Fruit fly (Drosophila melanogaster) whole organism, larva: ENCODE data around the gene CG13054.

Source experiments
- noc ChIP-seq: fragments of 200-800 bp; sonication (Bioruptor generic); optimal IDR thresholded peaks from 3 replicates; lab custom pipeline; 2019; ENCODE audit warnings: missing biosample characterization, mild to moderate bottlenecking, missing genetic modification characterization, moderate library complexity

CG13054 gene

dm6 chr3L:16257118-16257627, at the start of gene CG13054:
TSS of gene CG13054 (minus strand) at chr3L:16257191.
- no peak for TF ChIP-seq noc (tag; lab: Kevin White, UChicago)

DNA sequence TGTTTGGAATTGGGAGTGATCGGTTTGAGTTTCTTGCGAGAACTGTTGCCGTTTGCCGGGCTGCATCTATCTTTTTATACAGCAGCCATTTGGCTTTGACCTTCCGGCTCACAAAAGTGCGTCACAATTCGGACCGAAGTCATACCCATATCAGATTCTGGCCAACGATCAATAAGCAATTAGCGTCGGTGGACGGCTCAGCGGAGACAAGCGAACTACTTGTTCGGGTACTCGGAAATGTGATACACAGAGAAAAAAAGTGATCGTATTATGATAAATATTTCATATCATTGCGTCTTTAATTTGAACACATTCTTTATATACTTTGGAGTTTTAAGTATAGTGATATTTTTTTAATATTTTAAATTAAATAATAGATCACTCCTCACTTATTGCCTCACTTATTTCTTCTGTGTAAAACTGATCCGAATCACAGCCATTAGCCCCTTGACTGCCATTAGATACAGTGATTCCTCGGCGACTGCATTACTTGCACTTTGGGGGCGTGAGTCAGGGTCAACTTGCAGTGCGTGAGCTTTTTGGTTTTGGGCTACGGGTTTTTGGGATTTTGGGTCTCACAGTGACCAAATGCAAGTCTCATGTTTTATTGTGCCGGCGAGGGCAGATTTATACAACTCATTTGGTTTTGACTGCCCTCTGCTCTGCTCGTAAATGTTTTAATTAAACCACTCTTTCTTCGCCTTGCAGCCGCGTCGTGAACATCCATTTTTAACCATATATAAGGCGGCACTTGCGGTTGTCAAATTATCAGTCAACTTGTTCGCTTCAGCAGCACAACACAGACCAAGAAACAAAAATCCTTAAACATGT, 49.0 kb upstream of the CG13054 start, which contains the start of the genes CG13043 and CG13063:
Gene CG13043, minus strand, starts transcription at position 51 of the 831 bp plus-strand sequence.
Gene CG13063, plus strand, starts transcription at position 781 of the 831 bp plus-strand sequence.
- TF ChIP-seq noc (tag; lab: Kevin White, UChicago), result no peak

DNA sequence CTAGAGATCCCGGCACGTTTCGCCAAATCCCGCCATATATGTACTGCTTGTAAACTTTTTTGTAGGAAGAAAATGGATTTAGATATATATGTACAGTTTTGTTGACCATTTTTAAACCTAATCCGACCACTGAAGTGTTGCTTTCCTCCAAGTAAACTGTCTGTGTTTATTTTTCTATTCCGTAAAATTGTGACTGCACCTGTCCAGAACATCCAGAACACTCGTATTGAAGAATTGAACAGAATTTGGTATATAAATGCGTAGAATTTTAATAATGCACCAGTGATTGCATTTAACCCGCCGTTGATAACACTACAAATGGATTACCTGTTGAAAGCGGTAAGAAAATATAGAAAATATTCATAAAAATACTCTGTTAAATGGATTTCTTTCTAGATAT, 47.0 kb upstream of the CG13054 start, which contains the start of gene CG43249:
Gene CG43249, plus strand, starts transcription at position 301 of the 400 bp plus-strand sequence.
- no peak for TF ChIP-seq noc (tag; lab: Kevin White, UChicago)

dm6 chr3L:16303078-16303477, 46.1 kb upstream of the CG13054 start, which contains the start of gene CG13044:
TSS of gene CG13044 (minus strand) at chr3L:16303178.
- no peak for TF ChIP-seq noc (tag; lab: Kevin White, UChicago)

- TF ChIP-seq noc (tag; lab: Kevin White, UChicago), result no peak
These were observed 44.2 kb upstream of the CG13054 start, which contains the start of gene CG4982 for dm6 chr3L:16301153-16301552. TSS of gene CG4982 (plus strand) at chr3L:16301453.

- no peak for TF ChIP-seq noc (tag; lab: Kevin White, UChicago)
These were observed 38.5 kb upstream of the CG13054 start, which contains the start of gene CG4962 for dm6 chr3L:16295447-16295846. TSS of gene CG4962 (minus strand) at chr3L:16295547.

- no peak for TF ChIP-seq noc (tag; lab: Kevin White, UChicago)
These were observed 34.7 kb upstream of the CG13054 start for dm6 chr3L:16291678-16292077.

DNA sequence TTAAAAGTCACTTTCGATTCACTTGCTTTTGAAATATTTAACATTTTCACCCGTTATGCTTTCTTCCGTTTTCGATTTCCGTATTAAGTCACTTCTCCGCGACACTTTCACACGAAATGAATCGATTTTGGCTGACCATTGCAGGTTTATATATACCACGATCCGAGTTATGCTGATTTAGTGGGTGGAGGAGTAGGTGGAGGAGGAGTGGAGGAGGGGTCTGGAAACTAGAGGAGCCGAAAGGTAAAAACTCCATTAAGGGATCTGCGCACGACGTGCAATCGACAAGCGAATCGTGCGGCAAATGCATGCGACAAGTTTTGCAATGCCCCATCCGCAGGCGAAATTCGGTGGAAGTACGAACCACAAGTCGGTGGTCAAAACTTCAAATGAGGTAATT, 33.9 kb upstream of the CG13054 start, which contains the start of gene CG13045:
Gene CG13045, minus strand, starts transcription at position 101 of the 400 bp plus-strand sequence.
- no peak for TF ChIP-seq noc (tag; lab: Kevin White, UChicago)

- TF ChIP-seq noc (tag; lab: Kevin White, UChicago), result no peak
These were observed 32.1 kb upstream of the CG13054 start for dm6 chr3L:16289067-16289466.

dm6 chr3L:16288322-16288721, 31.3 kb upstream of the CG13054 start, which contains the start of gene CG13046:
TSS of gene CG13046 (minus strand) at chr3L:16288422.
- no peak for TF ChIP-seq noc (tag; lab: Kevin White, UChicago)

DNA sequence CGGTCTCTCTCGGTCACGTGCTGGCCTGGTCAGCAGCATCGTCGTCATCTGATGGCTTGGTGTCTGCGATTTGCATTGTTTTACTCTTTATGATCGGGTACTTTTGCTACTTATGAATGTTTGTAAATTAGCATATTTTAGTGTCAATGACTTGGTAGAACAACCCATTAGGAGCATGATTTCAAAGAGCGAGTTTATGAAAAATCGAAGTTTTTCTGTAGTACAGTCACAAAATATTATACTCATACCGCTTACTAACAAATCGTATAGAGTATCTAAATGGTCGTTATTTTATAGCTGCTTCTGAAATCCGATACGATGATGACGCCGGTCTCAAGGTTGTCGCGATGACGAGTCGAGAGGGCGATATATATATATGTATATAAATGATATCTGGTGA, 29.3 kb upstream of the CG13054 start:
- no peak for TF ChIP-seq noc (tag; lab: Kevin White, UChicago)

- no peak for TF ChIP-seq noc (tag; lab: Kevin White, UChicago)
These were observed 28.4 kb upstream of the CG13054 start, which contains the start of gene CG13047 for dm6 chr3L:16285346-16285911. TSS of gene CG13047 (minus strand) at chr3L:16285396.

DNA sequence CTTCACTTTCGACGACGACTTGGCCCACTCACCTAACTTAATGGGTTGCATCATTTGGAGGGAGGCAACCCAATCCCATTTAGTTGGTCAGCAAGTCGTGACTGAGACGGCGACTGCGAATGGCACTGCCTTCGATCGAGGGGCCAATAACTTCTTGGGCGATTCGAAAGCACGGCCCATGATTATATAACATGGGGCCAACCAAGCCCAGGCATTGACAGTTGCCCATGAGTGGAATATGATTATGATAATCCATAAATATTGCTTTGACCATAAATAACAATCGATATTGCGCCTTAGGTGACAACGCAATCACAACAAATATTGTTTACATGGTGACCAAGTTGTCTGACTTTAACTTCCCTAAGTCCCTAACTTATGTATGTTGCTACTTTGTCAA, 26.8 kb upstream of the CG13054 start, which contains the start of gene CG13048:
Gene CG13048, minus strand, starts transcription at position 101 of the 400 bp plus-strand sequence.
- no peak for TF ChIP-seq noc (tag; lab: Kevin White, UChicago)

dm6 chr3L:16281880-16282556, 25.0 kb upstream of the CG13054 start, which contains the start of gene CG13049:
TSS of gene CG13049 (minus strand) at chr3L:16281930.
- no peak for TF ChIP-seq noc (tag; lab: Kevin White, UChicago)

- no peak for TF ChIP-seq noc (tag; lab: Kevin White, UChicago)
These were observed 23.0 kb upstream of the CG13054 start, which contains the start of gene CG13064 for dm6 chr3L:16279987-16280454. TSS of gene CG13064 (plus strand) at chr3L:16280404.
